Fruit fly (Drosophila melanogaster) whole organism, prepupa: ENCODE results near the gene amn.

Experiments
- Blimp-1 ChIP-seq: fragments of 200-800 bp; sonication (Bioruptor generic); optimal IDR thresholded peaks from 3 replicates; lab custom pipeline; 2017; ENCODE audit warnings: missing biosample characterization, missing genetic modification characterization, mild to moderate bottlenecking, moderate library complexity, missing genetic modification reagents
- CG10631 ChIP-seq: fragments of 200-800 bp; sonication (Bioruptor generic); optimal IDR thresholded peaks from 2 replicates; lab custom pipeline; 2016; ENCODE audit warnings: missing biosample characterization, missing genetic modification characterization
- CG10669 ChIP-seq: fragments of 200-800 bp; sonication (Bioruptor generic); optimal IDR thresholded peaks from 3 replicates; lab custom pipeline; 2018; ENCODE audit warnings: missing biosample characterization, mild to moderate bottlenecking, missing genetic modification characterization, moderate library complexity
- CG11294 ChIP-seq: fragments of 200-800 bp; sonication (Bioruptor generic); IDR thresholded peaks from 2 replicates; pipeline ENCODE4 v1.3.6; 2022; ENCODE audit warnings: missing biosample characterization, missing genetic modification characterization
- CG11762 ChIP-seq: fragments of 200-800 bp; sonication (Bioruptor generic); optimal IDR thresholded peaks from 3 replicates; lab custom pipeline; 2016; ENCODE audit warnings: missing biosample characterization, missing genetic modification characterization; ENCODE audit not compliant: insufficient read depth
- CG1621 ChIP-seq: fragments of 200-800 bp; sonication (Bioruptor generic); optimal IDR thresholded peaks from 3 replicates; lab custom pipeline; 2018; ENCODE audit warnings: missing biosample characterization, mild to moderate bottlenecking, missing genetic modification characterization
- CG16779 ChIP-seq: fragments of 200-800 bp; sonication (Bioruptor generic); optimal IDR thresholded peaks from 3 replicates; lab custom pipeline; 2017; ENCODE audit warnings: missing biosample characterization, mild to moderate bottlenecking, missing genetic modification characterization
- CG3032 ChIP-seq: fragments of 200-800 bp; optimal IDR thresholded peaks from 2 replicates; lab custom pipeline; 2019; ENCODE audit warnings: missing biosample characterization, mild to moderate bottlenecking, missing genetic modification characterization, moderate library complexity
- CG32006 ChIP-seq: fragments of 200-800 bp; sonication (Bioruptor generic); optimal IDR thresholded peaks from 3 replicates; lab custom pipeline; 2017; ENCODE audit warnings: missing biosample characterization, mild to moderate bottlenecking, missing genetic modification characterization
- CG34406 ChIP-seq: fragments of 200-800 bp; sonication (Bioruptor generic); optimal IDR thresholded peaks from 3 replicates; lab custom pipeline; 2016; ENCODE audit warnings: missing biosample characterization, missing genetic modification characterization
- CG3919 ChIP-seq: fragments of 200-800 bp; sonication (Bioruptor generic); optimal IDR thresholded peaks from 3 replicates; lab custom pipeline; 2016; ENCODE audit warnings: missing biosample characterization, missing genetic modification characterization
- CG6276 ChIP-seq: fragments of 200-800 bp; sonication (Bioruptor generic); optimal IDR thresholded peaks from 2 replicates; lab custom pipeline; 2017; ENCODE audit warnings: missing biosample characterization, mild to moderate bottlenecking, missing genetic modification characterization
- CG6792 ChIP-seq: fragments of 200-800 bp; sonication (Bioruptor generic); optimal IDR thresholded peaks from 3 replicates; lab custom pipeline; 2016; ENCODE audit warnings: missing biosample characterization, missing genetic modification characterization
- CG6854 ChIP-seq: fragments of 200-800 bp; sonication (Bioruptor generic); optimal IDR thresholded peaks from 2 replicates; lab custom pipeline; 2017; ENCODE audit warnings: missing biosample characterization, mild to moderate bottlenecking, missing genetic modification characterization
- CG8632 ChIP-seq: fragments of 200-800 bp; sonication (Bioruptor generic); optimal IDR thresholded peaks from 3 replicates; lab custom pipeline; 2016; ENCODE audit warnings: missing biosample characterization, missing genetic modification characterization
- Eip78C ChIP-seq: fragments of 200-800 bp; sonication (Bioruptor generic); peaks from one replicate; lab custom pipeline; 2016; ENCODE audit warnings: missing biosample characterization, missing genetic modification characterization
- Eip93F ChIP-seq: fragments of 200-800 bp; sonication (Bioruptor generic); optimal IDR thresholded peaks from 2 replicates; lab custom pipeline; 2016; ENCODE audit warnings: missing biosample characterization, mild to moderate bottlenecking, missing genetic modification characterization
- Ets21C ChIP-seq: fragments of 200-800 bp; sonication (Bioruptor generic); optimal IDR thresholded peaks from 3 replicates; lab custom pipeline; 2016; ENCODE audit warnings: missing biosample characterization, missing genetic modification characterization
- Gug ChIP-seq: fragments of 200-800 bp; sonication (Bioruptor generic); IDR thresholded peaks from 2 replicates; pipeline ENCODE4 v1.3.6; 2022; ENCODE audit warnings: missing biosample characterization, missing genetic modification characterization
- Lpt ChIP-seq: fragments of 200-800 bp; sonication (Bioruptor generic); optimal IDR thresholded peaks from 3 replicates; lab custom pipeline; 2016; ENCODE audit warnings: missing biosample characterization, missing genetic modification characterization
- Met ChIP-seq: fragments of 200-800 bp; sonication (Bioruptor generic); optimal IDR thresholded peaks from 3 replicates; lab custom pipeline; 2016; ENCODE audit warnings: missing biosample characterization, missing genetic modification characterization
- OdsH ChIP-seq: fragments of 200-800 bp; sonication (Bioruptor generic); optimal IDR thresholded peaks from 3 replicates; lab custom pipeline; 2016; ENCODE audit warnings: missing biosample characterization, missing genetic modification characterization
- Smox ChIP-seq: fragments of 200-800 bp; sonication (Bioruptor generic); optimal IDR thresholded peaks from 3 replicates; lab custom pipeline; 2016; ENCODE audit warnings: missing biosample characterization, missing genetic modification characterization
- Sox15 ChIP-seq: fragments of 200-800 bp; sonication (Bioruptor generic); optimal IDR thresholded peaks from 3 replicates; lab custom pipeline; 2016; ENCODE audit warnings: missing biosample characterization, missing genetic modification characterization
- achi ChIP-seq: fragments of 200-800 bp; sonication (Bioruptor generic); optimal IDR thresholded peaks from 3 replicates; lab custom pipeline; 2016; ENCODE audit warnings: missing biosample characterization, missing genetic modification characterization
- acj6 ChIP-seq: fragments of 200-800 bp; sonication (Bioruptor generic); optimal IDR thresholded peaks from 3 replicates; lab custom pipeline; 2016; ENCODE audit warnings: missing biosample characterization, missing genetic modification characterization
- dsx ChIP-seq: fragments of 200-800 bp; optimal IDR thresholded peaks from 3 replicates; lab custom pipeline; 2019; ENCODE audit warnings: missing biosample characterization, mild to moderate bottlenecking, missing genetic modification characterization, moderate library complexity; ENCODE audit not compliant: poor library complexity, severe bottlenecking
- esn ChIP-seq: fragments of 200-800 bp; sonication (Bioruptor generic); optimal IDR thresholded peaks from 2 replicates; lab custom pipeline; 2016; ENCODE audit warnings: missing biosample characterization, mild to moderate bottlenecking, missing genetic modification characterization, moderate library complexity
- fkh ChIP-seq: fragments of 200-800 bp; sonication (Bioruptor generic); optimal IDR thresholded peaks from 3 replicates; lab custom pipeline; 2017; ENCODE audit warnings: missing biosample characterization, mild to moderate bottlenecking, missing genetic modification characterization, moderate library complexity
- pdm3 ChIP-seq: fragments of 200-800 bp; sonication (Bioruptor generic); optimal IDR thresholded peaks from 3 replicates; lab custom pipeline; 2016; ENCODE audit warnings: missing biosample characterization, missing genetic modification characterization
- salr ChIP-seq, 2 experiments: fragments of 200-800 bp; sonication (Bioruptor generic); optimal IDR thresholded peaks; 3 replicates each; lab custom pipeline; 2016 to 2018; ENCODE audit warnings: missing biosample characterization in 2 of 2, missing genetic modification characterization in 2 of 2, mild to moderate bottlenecking in 1 of 2
- spab ChIP-seq: fragments of 200-800 bp; sonication (Bioruptor generic); optimal IDR thresholded peaks from 2 replicates; lab custom pipeline; 2017; ENCODE audit warnings: missing biosample characterization, mild to moderate bottlenecking, missing genetic modification characterization, missing genetic modification reagents
- svp ChIP-seq: fragments of 200-800 bp; sonication (Bioruptor generic); peaks from one replicate; lab custom pipeline; 2016; ENCODE audit warnings: missing biosample characterization, missing genetic modification characterization
- topi ChIP-seq: fragments of 200-800 bp; sonication (Bioruptor generic); optimal IDR thresholded peaks from 3 replicates; lab custom pipeline; 2016; ENCODE audit warnings: missing biosample characterization, missing genetic modification characterization
- vri ChIP-seq: fragments of 200-800 bp; sonication (Bioruptor generic); optimal IDR thresholded peaks from 3 replicates; lab custom pipeline; 2016; ENCODE audit warnings: missing biosample characterization, mild to moderate bottlenecking, missing genetic modification characterization

amn gene

DNA sequence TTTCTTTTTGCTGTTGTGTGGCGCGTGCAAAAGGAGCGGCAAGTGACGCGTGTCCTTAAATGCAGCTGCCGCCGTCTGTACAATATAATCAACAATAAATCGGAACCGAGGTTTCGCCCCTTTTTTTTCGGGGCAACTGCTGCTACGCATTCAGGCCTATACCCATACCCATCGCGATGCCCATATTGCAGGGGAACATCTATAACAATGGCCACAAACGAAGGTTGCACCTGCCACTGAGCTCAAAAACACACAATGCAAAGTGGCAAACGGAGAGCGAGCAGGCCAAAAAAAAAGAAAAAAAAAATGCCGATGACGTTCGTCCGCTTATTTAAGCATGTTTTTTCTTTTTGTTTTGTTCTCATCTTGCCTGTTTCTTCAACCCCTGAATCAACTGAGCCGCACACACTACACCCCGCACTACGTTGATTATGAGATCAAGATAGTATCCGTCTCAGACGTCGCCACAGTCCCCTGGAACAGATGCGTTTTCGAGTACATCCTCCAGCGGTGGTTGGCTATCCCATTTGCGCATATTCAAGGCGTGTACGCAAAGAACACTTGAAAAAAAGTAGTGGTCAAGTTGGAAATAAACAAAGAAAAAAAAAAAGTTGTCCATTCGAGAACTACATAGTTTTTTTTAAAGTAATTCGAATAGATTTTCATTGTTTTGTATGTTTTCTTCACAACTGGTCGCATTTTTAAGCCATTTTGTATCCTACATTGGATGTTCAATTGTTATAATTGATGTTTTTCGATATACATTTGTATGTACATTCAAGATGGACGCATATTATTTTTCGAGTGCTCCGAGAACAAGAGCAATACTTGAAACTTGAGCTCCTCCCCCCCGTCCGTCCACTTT, 47.2 kb downstream of the amn start (continued):
- TF ChIP-seq CG10669 (GFP tag; lab: Kevin White, UChicago): peak; percentile 55
- TF ChIP-seq svp: peak; percentile 57
- peak; percentile 30 for TF ChIP-seq CG32006 (GFP tag; lab: Kevin White, UChicago)
- no peak for TF ChIP-seq CG6854 (GFP tag; lab: Kevin White, UChicago)
- peak; percentile 83 for TF ChIP-seq Eip78C (GFP tag; lab: Kevin White, UChicago)
- TF ChIP-seq CG1621: no peak
- TF ChIP-seq esn (GFP tag; lab: Kevin White, UChicago): peak; percentile 70
- TF ChIP-seq Gug (GFP tag; lab: Robert Waterston, UW): no peak
- peak in 1 of 2 experiments; percentile 14 for TF ChIP-seq salr (GFP tag; optimal IDR thresholded peaks at IDR 0.05; lab: Kevin White, UChicago)
- peak; percentile 49 for TF ChIP-seq topi
- no peak for TF ChIP-seq Blimp-1 (GFP tag; lab: Kevin White, UChicago)
- no peak for TF ChIP-seq Lpt (GFP tag; lab: Kevin White, UChicago)
- no peak for TF ChIP-seq CG6276 (GFP tag; lab: Kevin White, UChicago)
- TF ChIP-seq Smox (GFP tag; lab: Kevin White, UChicago): peak; percentile 46
- peak; percentile 42 for TF ChIP-seq CG8632 (GFP tag; lab: Kevin White, UChicago)
- TF ChIP-seq CG11762 (GFP tag; lab: Kevin White, UChicago): no peak
- TF ChIP-seq Met (GFP tag; lab: Kevin White, UChicago): peak; percentile 53
- no peak for TF ChIP-seq Eip93F (GFP tag; lab: Kevin White, UChicago)
- TF ChIP-seq CG3032 (tag; lab: Kevin White, UChicago): peak; percentile 49
- TF ChIP-seq CG34406: peak; percentile 35
- TF ChIP-seq Sox15 (GFP tag; lab: Kevin White, UChicago): peak; percentile 36
- TF ChIP-seq achi (GFP tag; lab: Kevin White, UChicago): peak; percentile 44
- TF ChIP-seq fkh (GFP tag; lab: Kevin White, UChicago): no peak
- no peak for TF ChIP-seq CG11294
- TF ChIP-seq CG6792 (GFP tag; lab: Kevin White, UChicago): peak; percentile 45
- TF ChIP-seq acj6: peak; percentile 56
- no peak for TF ChIP-seq CG16779 (tag; lab: Kevin White, UChicago)
- TF ChIP-seq CG3919 (GFP tag; lab: Kevin White, UChicago): peak; percentile 34
- peak; percentile 40 for TF ChIP-seq pdm3 (GFP tag; lab: Kevin White, UChicago)
- TF ChIP-seq vri (GFP tag; lab: Kevin White, UChicago): peak; percentile 11
- TF ChIP-seq OdsH (GFP tag; lab: Kevin White, UChicago): peak; percentile 46
- peak; percentile 55 for TF ChIP-seq spab (GFP tag; lab: Kevin White, UChicago)
- peak; percentile 19 for TF ChIP-seq Ets21C (GFP tag; lab: Kevin White, UChicago)

DNA sequence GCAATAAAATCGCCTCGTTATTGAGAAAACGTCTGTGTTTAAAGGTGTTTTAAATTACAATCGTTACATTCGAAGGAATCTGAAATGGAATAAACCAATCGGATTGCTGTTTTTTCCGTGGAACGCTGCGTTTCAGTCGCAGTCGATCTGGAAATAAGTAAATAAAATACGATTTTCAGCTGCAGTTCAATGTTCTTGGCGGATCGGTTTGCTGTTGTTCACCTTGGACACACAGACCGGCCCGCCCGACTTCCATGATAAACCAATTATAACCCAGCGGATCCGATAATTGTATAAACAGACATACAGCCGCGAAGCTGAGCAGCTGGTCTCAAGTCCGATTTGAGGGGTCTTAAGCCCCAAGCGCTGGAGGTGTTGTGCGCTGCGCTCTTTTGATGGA, 49.5 kb downstream of the amn start:
- TF ChIP-seq CG10631 (GFP tag; lab: Kevin White, UChicago) (no peak), dsx (no peak), svp (peak; percentile 58)

DNA sequence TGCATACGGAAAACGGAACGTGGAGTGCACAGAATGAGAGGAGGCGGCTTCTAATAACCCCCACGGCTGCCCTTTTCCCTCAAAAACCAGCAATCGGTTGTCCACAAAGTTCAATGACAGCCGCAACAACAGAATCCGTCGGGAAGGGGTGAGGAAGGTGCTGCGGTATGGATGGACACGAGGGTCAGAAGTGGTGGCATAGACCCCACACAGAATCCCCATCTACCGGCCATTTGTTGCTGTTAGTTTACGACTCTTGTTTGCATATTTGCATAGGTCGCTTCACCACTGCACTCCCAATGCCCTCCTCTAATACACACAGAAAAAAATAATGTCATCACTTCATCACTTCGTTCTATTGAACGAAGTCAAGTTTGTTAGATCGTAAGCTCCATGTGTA, 50.8 kb downstream of the amn start:
- peak; percentile 13 for TF ChIP-seq Eip78C (GFP tag; lab: Kevin White, UChicago)
- peak; percentile 52 for TF ChIP-seq fkh (GFP tag; lab: Kevin White, UChicago)
- no peak for TF ChIP-seq Lpt (GFP tag; lab: Kevin White, UChicago)
